Worm (Caenorhabditis elegans) whole organism, young adult: ENCODE results near the gene F38A6.5.

Source experiments
- ceh-91 ChIP-seq: fragments of 200-800 bp; sonication (Bioruptor generic); IDR thresholded peaks from 2 replicates; pipeline ENCODE4 v1.3.6; 2022; ENCODE audit warnings: missing genetic modification reagents, missing genetic modification characterization, missing compliant biosample characterization
- egl-44 ChIP-seq: fragments of 200-800 bp; sonication (Bioruptor generic); IDR thresholded peaks from 2 replicates; pipeline ENCODE4 v1.3.6; 2022; ENCODE audit warnings: missing genetic modification reagents, missing genetic modification characterization, missing compliant biosample characterization
- lin-26 ChIP-seq: fragments of 200-800 bp; sonication (Bioruptor generic); IDR thresholded peaks from 2 replicates; pipeline ENCODE4 v1.3.6; 2022; ENCODE audit warnings: missing genetic modification reagents, missing genetic modification characterization, missing compliant biosample characterization
- pha-4 ChIP-seq: fragments of 150-350 bp; sonication (generic microtip); optimal IDR thresholded peaks from 2 replicates; lab custom pipeline; 2014; ENCODE audit warnings: missing biosample characterization, missing genetic modification reagents, missing genetic modification characterization

ce11 chrV:20770846-20771245 lies 2.7 kb downstream of the F38A6.5 start:
- no peak for TF ChIP-seq lin-26 (GFP tag; lab: Robert Waterston, UW)
- no peak for TF ChIP-seq egl-44 (GFP tag; lab: Robert Waterston, UW)
- no peak for TF ChIP-seq ceh-91 (GFP tag; lab: Robert Waterston, UW)
- TF ChIP-seq pha-4 (tag; lab: Kevin White, UChicago), result no peak
